Worm (Caenorhabditis elegans): ENCODE results near the gene C04A2.15.
A peak's percentile ranks its signal among the peaks of the same experiment; 100 is the strongest.

DNA sequence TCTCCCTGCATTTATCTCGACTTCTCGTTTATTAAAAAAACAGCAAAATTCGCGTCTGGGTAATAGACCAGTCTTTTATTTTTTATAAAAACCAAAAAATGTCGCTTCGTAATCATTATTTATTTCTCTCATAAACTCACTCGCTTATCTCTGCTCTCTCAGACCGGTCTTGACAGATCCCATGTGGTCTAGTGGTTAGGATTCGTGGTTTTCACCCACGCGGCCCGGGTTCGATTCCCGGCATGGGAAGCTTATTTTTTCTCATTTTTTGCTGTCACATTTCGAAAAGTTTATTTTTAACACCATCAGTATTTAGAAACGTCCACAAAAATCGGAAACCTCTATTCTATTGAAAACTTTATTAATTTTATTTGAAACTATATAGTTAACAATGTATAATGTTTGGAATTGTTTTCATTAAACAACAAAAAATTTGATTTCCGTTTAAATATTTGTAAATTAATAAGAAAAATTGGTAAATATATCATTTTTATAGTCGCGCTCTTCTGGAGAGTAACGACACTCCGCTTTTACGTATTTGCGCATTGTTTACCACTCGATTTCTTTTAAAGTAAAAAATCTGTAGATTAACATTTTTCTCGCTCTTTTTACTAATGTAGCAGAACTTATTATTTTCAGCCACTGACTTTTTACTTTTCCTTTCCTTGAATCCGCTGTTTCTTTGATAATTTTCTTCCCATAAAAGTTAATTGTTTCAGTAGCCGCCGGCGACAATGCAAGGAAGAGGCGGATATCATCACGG, 46.2 kb downstream of the C04A2.15 start, which contains the start of gene hrpl-1:
- TF ChIP-seq lin-13 (GFP tag; optimal IDR thresholded peaks at IDR 0.05), result no peak
- no peak for TF ChIP-seq ztf-1 (GFP tag; conservative IDR thresholded peaks at IDR 0.05)
- TF ChIP-seq snpc-4 (tag; optimal IDR thresholded peaks at IDR 0.05), result no peak
- TF ChIP-seq lsy-2 (tag; optimal IDR thresholded peaks at IDR 0.05), result peak in 1 of 2 experiments; percentile 19
- TF ChIP-seq skn-1 (tag; optimal IDR thresholded peaks at IDR 0.05), result no peak
- TF ChIP-seq nhr-11 (tag; optimal IDR thresholded peaks at IDR 0.05), result no peak
- no peak for TF ChIP-seq ceh-82 (tag; optimal IDR thresholded peaks at IDR 0.05)
- TF ChIP-seq nhr-6 (tag; optimal IDR thresholded peaks at IDR 0.05), result no peak
- TF ChIP-seq elt-3 (tag; optimal IDR thresholded peaks at IDR 0.05), result no peak
